Worm (Caenorhabditis elegans): ENCODE results near the gene egg-2.

DNA sequence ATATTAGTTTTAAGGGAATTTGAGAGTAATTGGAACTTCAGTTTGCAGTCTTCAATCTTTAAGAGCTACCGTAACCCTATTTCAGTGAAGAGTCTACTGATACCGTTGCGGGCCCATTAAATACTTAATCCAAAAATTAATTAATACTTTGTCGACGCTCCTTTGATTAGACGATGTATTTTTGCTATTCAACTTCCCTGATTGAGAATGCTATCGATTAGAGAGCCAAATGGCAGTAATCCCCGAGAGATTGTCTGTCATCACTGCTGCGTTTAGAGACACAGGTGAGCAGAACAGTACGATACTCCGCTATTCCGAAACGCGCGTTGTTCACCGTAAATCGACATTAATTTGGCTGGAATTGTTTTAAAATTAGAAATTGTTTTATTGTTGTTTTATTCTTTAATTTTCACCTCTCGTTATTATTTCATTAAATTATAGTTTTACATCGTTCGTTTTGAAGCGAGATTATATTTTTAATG, 39.2 kb downstream of the egg-2 start, which contains the start of gene rfl-1:
- TF ChIP-seq nhr-76 (tag; optimal IDR thresholded peaks at IDR 0.05) (no peak), Y116A8C.19 (tag; optimal IDR thresholded peaks at IDR 0.05; ENCODE audit: borderline replicate concordance) (no peak), nhr-90 (tag; optimal IDR thresholded peaks at IDR 0.05; ENCODE audit: poor library complexity) (peak; percentile 46), fos-1 (tag; optimal IDR thresholded peaks at IDR 0.05) (peak; percentile 31), nhr-28 (tag; optimal IDR thresholded peaks at IDR 0.05) (no peak), nhr-77 (tag; optimal IDR thresholded peaks at IDR 0.05) (no peak), ets-5 (GFP tag; IDR thresholded peaks at IDR 0.05) (no peak), lin-39 (tag; optimal IDR thresholded peaks at IDR 0.05) (no peak), nhr-11 (tag; optimal IDR thresholded peaks at IDR 0.05) (no peak), nhr-237 (tag; optimal IDR thresholded peaks at IDR 0.05) (no peak), unc-62 (GFP tag; optimal IDR thresholded peaks at IDR 0.05) (no peak), ceh-82 (tag; optimal IDR thresholded peaks at IDR 0.05) (peak in 2 of 3 experiments; percentile 25 to 62)

Measured in whole organism, L1 larva.